Fruit fly (Drosophila melanogaster) whole organism, embryonic: Measurements from ENCODE around the gene tHMG1.

ENCODE experiments used
- B-H2 ChIP-seq: fragments of 200-800 bp; sonication (Bioruptor generic); optimal IDR thresholded peaks from 2 replicates; lab custom pipeline; 2018; ENCODE audit warnings: missing biosample characterization, mild to moderate bottlenecking, missing genetic modification characterization
- CG11093 ChIP-seq: fragments of 200-800 bp; sonication (Bioruptor generic); IDR thresholded peaks from 3 replicates; pipeline ENCODE4 v1.3.6; 2022; ENCODE audit warnings: missing biosample characterization, missing genetic modification characterization
- CG12071 ChIP-seq: fragments of 200-800 bp; sonication (Bioruptor generic); optimal IDR thresholded peaks from 3 replicates; lab custom pipeline; 2018; ENCODE audit warnings: missing biosample characterization, mild to moderate bottlenecking, missing genetic modification characterization
- CG12104 ChIP-seq: fragments of 200-800 bp; sonication (Bioruptor generic); optimal IDR thresholded peaks from 3 replicates; lab custom pipeline; 2016; ENCODE audit warnings: missing biosample characterization, missing genetic modification characterization
- CG12155 ChIP-seq: fragments of 200-800 bp; sonication (Bioruptor generic); optimal IDR thresholded peaks from 3 replicates; lab custom pipeline; 2016; ENCODE audit warnings: missing biosample characterization, missing genetic modification characterization
- CG13424 ChIP-seq: fragments of 200-800 bp; sonication (Bioruptor generic); optimal IDR thresholded peaks from 2 replicates; lab custom pipeline; 2019; ENCODE audit warnings: missing biosample characterization, mild to moderate bottlenecking, missing genetic modification characterization, moderate library complexity
- CG1602 ChIP-seq: fragments of 200-800 bp; sonication (Bioruptor generic); optimal IDR thresholded peaks from 3 replicates; lab custom pipeline; 2016; ENCODE audit warnings: missing biosample characterization, missing genetic modification characterization
- CG16863 ChIP-seq: fragments of 200-800 bp; sonication (Bioruptor generic); optimal IDR thresholded peaks from 3 replicates; lab custom pipeline; 2016; ENCODE audit warnings: missing biosample characterization, missing genetic modification characterization
- CG17385 ChIP-seq: fragments of 200-800 bp; sonication (Bioruptor generic); optimal IDR thresholded peaks from 3 replicates; lab custom pipeline; 2018; ENCODE audit warnings: missing biosample characterization, mild to moderate bottlenecking, missing genetic modification characterization
- CG2129 ChIP-seq: fragments of 200-800 bp; sonication (Bioruptor generic); IDR thresholded peaks from 2 replicates; pipeline ENCODE4 v1.3.6; 2022; ENCODE audit warnings: missing biosample characterization, missing genetic modification characterization; ENCODE audit not compliant: partially characterized antibody
- CG2199 ChIP-seq: fragments of 200-800 bp; sonication (Bioruptor generic); IDR thresholded peaks from 3 replicates; pipeline ENCODE4 v1.3.6; 2022; ENCODE audit warnings: missing biosample characterization, missing genetic modification characterization
- CG30020 ChIP-seq: fragments of 200-800 bp; optimal IDR thresholded peaks from 2 replicates; lab custom pipeline; 2019; ENCODE audit warnings: missing biosample characterization, mild to moderate bottlenecking, missing genetic modification characterization, moderate library complexity
- CG31224 ChIP-seq: fragments of 200-800 bp; sonication (Bioruptor generic); IDR thresholded peaks from 2 replicates; pipeline ENCODE4 v1.3.6; 2022; ENCODE audit warnings: missing biosample characterization, missing genetic modification characterization
- CG4617 ChIP-seq: fragments of 200-800 bp; sonication (Bioruptor generic); optimal IDR thresholded peaks from 3 replicates; lab custom pipeline; 2016; ENCODE audit warnings: missing biosample characterization, missing genetic modification characterization, borderline replicate concordance
- CG6175 ChIP-seq: fragments of 200-800 bp; sonication (Bioruptor generic); IDR thresholded peaks from 3 replicates; pipeline ENCODE4 v1.3.6; 2022; ENCODE audit warnings: missing biosample characterization, missing genetic modification characterization
- CG6854 ChIP-seq: fragments of 200-800 bp; sonication (Bioruptor generic); optimal IDR thresholded peaks from 3 replicates; lab custom pipeline; 2017; ENCODE audit warnings: missing biosample characterization, mild to moderate bottlenecking, missing genetic modification characterization
- CG9797 ChIP-seq: fragments of 200-800 bp; sonication (Bioruptor generic); optimal IDR thresholded peaks from 3 replicates; lab custom pipeline; 2018; ENCODE audit warnings: missing biosample characterization, mild to moderate bottlenecking, missing genetic modification characterization
- ERR ChIP-seq: fragments of 200-800 bp; sonication (Bioruptor generic); optimal IDR thresholded peaks from 2 replicates; lab custom pipeline; 2016; ENCODE audit warnings: missing biosample characterization, missing genetic modification characterization
- HLHmδ ChIP-seq: fragments of 200-800 bp; sonication (Bioruptor generic); optimal IDR thresholded peaks from 2 replicates; lab custom pipeline; 2018; ENCODE audit warnings: missing biosample characterization, mild to moderate bottlenecking, missing genetic modification characterization, moderate library complexity
- Hr78 ChIP-seq, 2 experiments: fragments of 200-800 bp in 1 of 2; fragments of >200 bp in 1 of 2; sonication (Bioruptor generic) in 1 of 2; optimal IDR thresholded peaks; 2 replicates each; lab custom pipeline; 2017 to 2019; ENCODE audit warnings: missing biosample characterization in 2 of 2, missing genetic modification characterization in 2 of 2, mild to moderate bottlenecking in 1 of 2, moderate library complexity in 1 of 2
- Neu2 ChIP-seq: fragments of 200-800 bp; sonication (Bioruptor generic); optimal IDR thresholded peaks from 3 replicates; lab custom pipeline; 2016; ENCODE audit warnings: missing biosample characterization, missing genetic modification characterization, borderline replicate concordance
- Optix ChIP-seq: fragments of 200-800 bp; sonication (Bioruptor generic); IDR thresholded peaks from 3 replicates; pipeline ENCODE4 v1.3.6; 2022; ENCODE audit warnings: missing biosample characterization, missing genetic modification characterization
- Ravus ChIP-seq: fragments of 200-800 bp; sonication (Bioruptor generic); IDR thresholded peaks from 2 replicates; pipeline ENCODE4 v1.3.6; 2022; ENCODE audit warnings: missing biosample characterization, missing genetic modification characterization
- Stat92E ChIP-seq, 3 experiments: fragments of >200 bp in 2 of 3; fragments of 200-800 bp in 1 of 3; sonication (Bioruptor generic) in 1 of 3; optimal IDR thresholded peaks; 2 replicates each; lab custom pipeline; 2017 to 2019; ENCODE audit warnings: missing biosample characterization in 3 of 3, missing genetic modification characterization in 3 of 3, mild to moderate bottlenecking in 1 of 3, moderate library complexity in 1 of 3
- cg ChIP-seq: fragments of 200-800 bp; sonication (Bioruptor generic); optimal IDR thresholded peaks from 3 replicates; lab custom pipeline; 2019; ENCODE audit warnings: missing biosample characterization, mild to moderate bottlenecking, missing genetic modification characterization, moderate library complexity
- chm ChIP-seq: fragments of 200-800 bp; sonication (Bioruptor generic); IDR thresholded peaks from 2 replicates; pipeline ENCODE4 v1.3.6; 2022; ENCODE audit warnings: missing biosample characterization, missing genetic modification characterization
- chn ChIP-seq: fragments of 200-800 bp; sonication (Bioruptor generic); optimal IDR thresholded peaks from 2 replicates; lab custom pipeline; 2016; ENCODE audit warnings: missing biosample characterization, missing genetic modification characterization
- ci ChIP-seq: fragments of 200-800 bp; sonication (Bioruptor generic); IDR thresholded peaks from 3 replicates; pipeline ENCODE4 v1.3.6; 2022; ENCODE audit warnings: missing biosample characterization, missing genetic modification characterization
- corto ChIP-seq: fragments of 200-800 bp; sonication (Bioruptor generic); optimal IDR thresholded peaks from 2 replicates; lab custom pipeline; 2016; ENCODE audit warnings: missing biosample characterization, mild to moderate bottlenecking, missing genetic modification characterization, moderate library complexity
- dan ChIP-seq: fragments of 200-800 bp; sonication (Bioruptor generic); IDR thresholded peaks from 2 replicates; pipeline ENCODE4 v1.3.6; 2022; ENCODE audit warnings: missing biosample characterization, missing genetic modification characterization
- dati ChIP-seq: fragments of 200-800 bp; sonication (Bioruptor generic); IDR thresholded peaks from 2 replicates; pipeline ENCODE4 v1.3.6; 2022; ENCODE audit warnings: missing biosample characterization, missing genetic modification characterization
- dmrt99B ChIP-seq: fragments of 200-800 bp; sonication (Bioruptor generic); optimal IDR thresholded peaks from 2 replicates; lab custom pipeline; 2018; ENCODE audit warnings: missing biosample characterization, mild to moderate bottlenecking, missing genetic modification characterization, moderate library complexity
- fd3F ChIP-seq: fragments of 200-800 bp; sonication (Bioruptor generic); optimal IDR thresholded peaks from 2 replicates; lab custom pipeline; 2018; ENCODE audit warnings: missing biosample characterization, mild to moderate bottlenecking, missing genetic modification characterization, moderate library complexity
- hb ChIP-seq: fragments of 200-800 bp; sonication (Bioruptor generic); IDR thresholded peaks from 3 replicates; pipeline ENCODE4 v1.3.6; 2022; ENCODE audit warnings: missing biosample characterization, missing genetic modification characterization; ENCODE audit not compliant: partially characterized antibody
- klu ChIP-seq: fragments of 200-800 bp; sonication (Bioruptor generic); IDR thresholded peaks from 2 replicates; pipeline ENCODE4 v1.3.6; 2022; ENCODE audit warnings: missing biosample characterization, missing genetic modification characterization
- lab ChIP-seq: fragments of 200-800 bp; sonication (Bioruptor generic); optimal IDR thresholded peaks from 3 replicates; lab custom pipeline; 2017; ENCODE audit warnings: missing biosample characterization, missing genetic modification characterization, mild to moderate bottlenecking, moderate library complexity, missing genetic modification reagents
- lbe ChIP-seq: fragments of 200-800 bp; sonication (Bioruptor generic); optimal IDR thresholded peaks from 2 replicates; lab custom pipeline; 2016; ENCODE audit warnings: missing biosample characterization, mild to moderate bottlenecking, missing genetic modification characterization
- nom ChIP-seq: fragments of 200-800 bp; sonication (Bioruptor generic); optimal IDR thresholded peaks from 2 replicates; lab custom pipeline; 2017; ENCODE audit warnings: missing biosample characterization, missing genetic modification characterization, mild to moderate bottlenecking, moderate library complexity, missing genetic modification reagents
- otp ChIP-seq: fragments of 200-800 bp; sonication (Bioruptor generic); IDR thresholded peaks from 3 replicates; pipeline ENCODE4, ENCODE4 v1.3.6; 2022; ENCODE audit warnings: missing biosample characterization, missing genetic modification characterization
- pnt ChIP-seq: fragments of 200-800 bp; sonication (Bioruptor generic); optimal IDR thresholded peaks from 3 replicates; lab custom pipeline; 2016; ENCODE audit warnings: missing biosample characterization, missing genetic modification characterization
- ro ChIP-seq: fragments of 200-800 bp; sonication (Bioruptor generic); IDR thresholded peaks from 2 replicates; pipeline ENCODE4 v1.3.6; 2022; ENCODE audit warnings: missing biosample characterization, missing genetic modification characterization
- row ChIP-seq: fragments of 200-800 bp; sonication (Bioruptor generic); IDR thresholded peaks from 3 replicates; pipeline ENCODE4 v1.3.6; 2022; ENCODE audit warnings: missing biosample characterization, missing genetic modification characterization
- sd ChIP-seq: fragments of 200-800 bp; sonication (Bioruptor generic); optimal IDR thresholded peaks from 3 replicates; lab custom pipeline; 2018; ENCODE audit warnings: missing biosample characterization, mild to moderate bottlenecking, missing genetic modification characterization, moderate library complexity
- sna ChIP-seq: fragments of 200-800 bp; sonication (Bioruptor generic); IDR thresholded peaks from 2 replicates; pipeline ENCODE4 v1.3.6; 2022; ENCODE audit warnings: missing biosample characterization, missing genetic modification characterization; ENCODE audit not compliant: partially characterized antibody
- unc-4 ChIP-seq: fragments of 200-800 bp; sonication (Bioruptor generic); IDR thresholded peaks from 2 replicates; pipeline ENCODE4 v1.3.6; 2022; ENCODE audit warnings: missing biosample characterization, missing genetic modification characterization; ENCODE audit not compliant: partially characterized antibody
- wek ChIP-seq: fragments of 200-800 bp; sonication (Bioruptor generic); optimal IDR thresholded peaks from 3 replicates; lab custom pipeline; 2018; ENCODE audit warnings: missing biosample characterization, mild to moderate bottlenecking, missing genetic modification characterization, moderate library complexity
- z ChIP-seq: fragments of 200-800 bp; sonication (Bioruptor generic); IDR thresholded peaks from 3 replicates; pipeline ENCODE4 v1.3.6; 2022; ENCODE audit warnings: missing biosample characterization, missing genetic modification characterization
- zfh2 ChIP-seq: fragments of 200-800 bp; sonication (Bioruptor generic); optimal IDR thresholded peaks from 2 replicates; lab custom pipeline; 2016; ENCODE audit warnings: missing biosample characterization, missing genetic modification characterization

tHMG1 gene

dm6 chr3R:22536504-22537423 is 45.1 kb downstream of the tHMG1 start (continued):
- TF ChIP-seq B-H2 (no peak), CG12155 (GFP tag; lab: Kevin White, UChicago) (peak; percentile 5), nom (GFP tag; lab: Kevin White, UChicago) (peak; percentile 31), ro (GFP tag; lab: Robert Waterston, UW) (no peak), lab (GFP tag; lab: Kevin White, UChicago) (peak; percentile 37), lbe (GFP tag; lab: Kevin White, UChicago) (no peak), dmrt99B (tag; lab: Kevin White, UChicago) (peak; percentile 79), Hr78 (GFP tag; optimal IDR thresholded peaks at IDR 0.05; lab: Kevin White, UChicago) (no peak), CG6175 (GFP tag; lab: Robert Waterston, UW) (no peak), z (GFP tag; lab: Robert Waterston, UW) (no peak), CG13424 (tag; lab: Kevin White, UChicago) (peak; percentile 48), Optix (GFP tag; lab: Robert Waterston, UW) (no peak), unc-4 (GFP tag; lab: Robert Waterston, UW) (no peak), Neu2 (GFP tag; lab: Kevin White, UChicago) (no peak), Ravus (no peak), ERR (no peak), CG9797 (GFP tag; lab: Kevin White, UChicago) (no peak), CG30020 (no peak), CG2199 (GFP tag; lab: Robert Waterston, UW) (no peak), klu (GFP tag; lab: Robert Waterston, UW) (no peak), ci (peak; percentile 62; the same call in 1 of the 3 replicates), corto (GFP tag; lab: Kevin White, UChicago) (no peak), sd (peak; percentile 86), HLHmδ (GFP tag; lab: Kevin White, UChicago) (no peak), CG12071 (peak; percentile 11), dan (GFP tag; lab: Robert Waterston, UW) (no peak), CG11093 (no peak; the same call in 2 of the 3 replicates), zfh2 (GFP tag; lab: Kevin White, UChicago) (no peak), CG4617 (GFP tag; lab: Kevin White, UChicago) (no peak), CG1602 (no peak), chm (GFP tag; lab: Robert Waterston, UW) (0 out of 2 replicates have a peak, but pooled peaks have one; percentile 6), wek (GFP tag; lab: Kevin White, UChicago) (no peak), row (peak; percentile 65), dati (no peak), CG31224 (GFP tag; lab: Robert Waterston, UW) (no peak), fd3F (no peak), Stat92E (GFP tag; optimal IDR thresholded peaks at IDR 0.05; lab: Kevin White, UChicago) (no peak), sna (GFP tag; lab: Robert Waterston, UW) (no peak), hb (no peak), CG17385 (GFP tag; lab: Kevin White, UChicago) (peak; percentile 42), CG16863 (GFP tag; lab: Kevin White, UChicago) (no peak), CG2129 (GFP tag; lab: Robert Waterston, UW) (no peak), CG6854 (GFP tag; lab: Kevin White, UChicago) (no peak), cg (peak; percentile 16), CG12104 (GFP tag; lab: Kevin White, UChicago) (no peak), chn (GFP tag; lab: Kevin White, UChicago) (no peak), otp (peak; percentile 32; the same call in 1 of the 3 replicates), pnt (GFP tag; lab: Kevin White, UChicago) (no peak)
